Fruit fly (Drosophila melanogaster) whole organism, adult: ENCODE measurements around the gene Gr98a.

Experiments used
- CG5204 ChIP-seq: fragments of 200-800 bp; sonication (Bioruptor generic); optimal IDR thresholded peaks from 2 replicates; lab custom pipeline; 2016; ENCODE audit warnings: missing biosample characterization, missing genetic modification characterization
- CG7045 ChIP-seq: fragments of 200-800 bp; sonication (Bioruptor generic); optimal IDR thresholded peaks from 2 replicates; lab custom pipeline; 2017; ENCODE audit warnings: missing biosample characterization, mild to moderate bottlenecking, missing genetic modification characterization
- CG7101 ChIP-seq: fragments of 200-800 bp; sonication (Bioruptor generic); optimal IDR thresholded peaks from 2 replicates; lab custom pipeline; 2018; ENCODE audit warnings: missing biosample characterization, mild to moderate bottlenecking, missing genetic modification characterization, moderate library complexity
- bab1 ChIP-seq: fragments of 200-800 bp; sonication (Bioruptor generic); optimal IDR thresholded peaks from 3 replicates; lab custom pipeline; 2019; ENCODE audit warnings: missing biosample characterization, mild to moderate bottlenecking, missing genetic modification characterization, moderate library complexity
- cic ChIP-seq: fragments of 200-800 bp; sonication (Bioruptor generic); optimal IDR thresholded peaks from 2 replicates; lab custom pipeline; 2017; ENCODE audit warnings: missing biosample characterization, mild to moderate bottlenecking, missing genetic modification characterization, moderate library complexity
- tj ChIP-seq: fragments of 200-800 bp; sonication (Bioruptor generic); optimal IDR thresholded peaks from 3 replicates; lab custom pipeline; 2017; ENCODE audit warnings: missing biosample characterization, mild to moderate bottlenecking, missing genetic modification characterization, moderate library complexity

DNA sequence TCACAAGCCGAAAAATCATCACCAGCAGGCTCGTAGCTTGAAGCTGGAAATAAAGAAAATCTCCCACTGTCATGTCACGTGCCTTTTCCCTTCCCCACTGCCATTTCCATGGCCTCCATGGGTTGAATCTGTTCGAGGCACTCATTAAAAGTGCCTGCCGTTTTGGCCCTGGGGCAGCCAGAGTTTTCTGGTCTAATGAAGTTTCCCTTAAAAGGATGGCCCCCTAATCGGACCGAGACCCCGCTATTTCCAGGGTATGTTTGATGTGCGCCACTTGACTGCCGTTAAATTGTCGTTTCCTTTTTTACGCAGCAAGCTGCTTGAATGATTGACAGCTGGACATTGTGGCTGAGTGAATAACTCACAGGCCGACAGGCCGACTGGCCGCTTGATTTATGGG, 47.7 kb upstream of the Gr98a start, which contains the start of gene CG43447:
- no peak for TF ChIP-seq CG7045 (GFP tag; lab: Kevin White, UChicago)
- TF ChIP-seq CG5204 (GFP tag; lab: Kevin White, UChicago), result no peak
- no peak for TF ChIP-seq cic (GFP tag; lab: Kevin White, UChicago)
- no peak for TF ChIP-seq tj (GFP tag; lab: Kevin White, UChicago)
- no peak for TF ChIP-seq CG7101 (tag; lab: Kevin White, UChicago)
- TF ChIP-seq bab1 (GFP tag; lab: Kevin White, UChicago), result no peak
